Fruit fly (Drosophila melanogaster) whole organism, embryonic: Measurements from ENCODE around the gene amos.

ENCODE experiments used
- Awh ChIP-seq: fragments of 200-800 bp; sonication (Bioruptor generic); IDR thresholded peaks from 2 replicates; pipeline ENCODE4, ENCODE4 v1.3.6; 2022; ENCODE audit warnings: missing biosample characterization, missing genetic modification characterization
- B-H2 ChIP-seq: fragments of 200-800 bp; sonication (Bioruptor generic); optimal IDR thresholded peaks from 2 replicates; lab custom pipeline; 2018; ENCODE audit warnings: missing biosample characterization, mild to moderate bottlenecking, missing genetic modification characterization
- CG17359 ChIP-seq: fragments of 200-800 bp; sonication (Bioruptor generic); optimal IDR thresholded peaks from 3 replicates; lab custom pipeline; 2018; ENCODE audit warnings: missing biosample characterization, mild to moderate bottlenecking, missing genetic modification characterization, moderate library complexity
- CG2129 ChIP-seq: fragments of 200-800 bp; sonication (Bioruptor generic); IDR thresholded peaks from 2 replicates; pipeline ENCODE4 v1.3.6; 2022; ENCODE audit warnings: missing biosample characterization, missing genetic modification characterization; ENCODE audit not compliant: partially characterized antibody
- Dfd ChIP-seq, 2 experiments: fragments of >200 bp; optimal IDR thresholded peaks; 2 replicates each; lab custom pipeline; 2017; ENCODE audit warnings: missing biosample characterization in 2 of 2, missing genetic modification characterization in 2 of 2
- Drgx ChIP-seq: fragments of 200-800 bp; sonication (Bioruptor generic); IDR thresholded peaks from 2 replicates; pipeline ENCODE4 v1.3.6; 2022; ENCODE audit warnings: missing biosample characterization, missing genetic modification characterization
- Hmx ChIP-seq: fragments of 200-800 bp; sonication (Bioruptor generic); optimal IDR thresholded peaks from 2 replicates; lab custom pipeline; 2016; ENCODE audit warnings: missing biosample characterization, missing genetic modification characterization
- Hr78 ChIP-seq, 2 experiments: fragments of 200-800 bp in 1 of 2; fragments of >200 bp in 1 of 2; sonication (Bioruptor generic) in 1 of 2; optimal IDR thresholded peaks; 2 replicates each; lab custom pipeline; 2017 to 2019; ENCODE audit warnings: missing biosample characterization in 2 of 2, missing genetic modification characterization in 2 of 2, mild to moderate bottlenecking in 1 of 2, moderate library complexity in 1 of 2
- cwo ChIP-seq: fragments of 200-800 bp; sonication (Bioruptor generic); optimal IDR thresholded peaks from 3 replicates; lab custom pipeline; 2017; ENCODE audit warnings: missing biosample characterization, missing genetic modification characterization, mild to moderate bottlenecking, moderate library complexity, missing genetic modification reagents
- dmrt99B ChIP-seq: fragments of 200-800 bp; sonication (Bioruptor generic); optimal IDR thresholded peaks from 2 replicates; lab custom pipeline; 2018; ENCODE audit warnings: missing biosample characterization, mild to moderate bottlenecking, missing genetic modification characterization, moderate library complexity
- fd102C ChIP-seq: fragments of 200-800 bp; sonication (Bioruptor generic); optimal IDR thresholded peaks from 2 replicates; lab custom pipeline; 2018; ENCODE audit warnings: missing biosample characterization, mild to moderate bottlenecking, missing genetic modification characterization, moderate library complexity
- gem ChIP-seq: fragments of 200-800 bp; sonication (Bioruptor generic); optimal IDR thresholded peaks from 2 replicates; lab custom pipeline; 2019; ENCODE audit warnings: missing biosample characterization, mild to moderate bottlenecking, missing genetic modification characterization, moderate library complexity
- pan ChIP-seq, 4 experiments: fragments of >200 bp in 3 of 4; fragments of 200-800 bp in 1 of 4; sonication (Bioruptor generic) in 1 of 4; optimal IDR thresholded peaks in 3 of 4; IDR thresholded peaks in 1 of 4; 2 replicates each; pipeline versions ENCODE4 v1.3.6 to Lab custom; 2017 to 2022; ENCODE audit warnings: missing biosample characterization in 2 of 4, missing genetic modification characterization in 2 of 4, mixed read lengths in 1 of 4

dm6 chr2L:18625009-18625408 lies 28.3 kb upstream of the amos start:
- TF ChIP-seq Awh (GFP tag; lab: Robert Waterston, UW) (no peak), Hr78 (GFP tag; optimal IDR thresholded peaks at IDR 0.05; lab: Kevin White, UChicago) (no peak), Drgx (GFP tag; lab: Robert Waterston, UW) (no peak), CG17359 (tag; lab: Kevin White, UChicago) (no peak), gem (tag; lab: Kevin White, UChicago) (no peak), fd102C (GFP tag; lab: Kevin White, UChicago) (no peak), Dfd (GFP tag; optimal IDR thresholded peaks at IDR 0.05; lab: Kevin White, UChicago) (no peak), dmrt99B (tag; lab: Kevin White, UChicago) (no peak), cwo (no peak), Hmx (no peak), CG2129 (no peak), B-H2 (no peak), pan (optimal IDR thresholded peaks at IDR 0.05; lab: Kevin White, UChicago) (no peak), pan (GFP tag; optimal IDR thresholded peaks at IDR 0.05 in 1 of 2, IDR thresholded peaks at IDR 0.05 in 1 of 2) (no peak)
